Worm (Caenorhabditis elegans): ENCODE results near the gene twk-39.
A peak's percentile ranks its signal among the peaks of the same experiment; 100 is the strongest.

twk-39 gene

ce11 chrIII:11794389-11794788 lies 1.2 kb upstream of the twk-39 start:
- TF ChIP-seq set-16 (GFP tag; IDR thresholded peaks at IDR 0.05) (peak; percentile 72), mxl-3 (GFP tag; optimal IDR thresholded peaks at IDR 0.05) (no peak), hmg-1.1 (GFP tag; IDR thresholded peaks at IDR 0.05) (0 out of 2 replicates have a peak, but pooled peaks have one; percentile 32)

- TF ChIP-seq ZK546.5 (tag; optimal IDR thresholded peaks at IDR 0.05) (no peak), unc-62 (GFP tag; optimal IDR thresholded peaks at IDR 0.05 in 1 of 2) (peak in 1 of 2 experiments; percentile 2), unc-62 (tag; optimal IDR thresholded peaks at IDR 0.05) (no peak)
Measured at ce11 chrIII:11806695-11807094, 11.1 kb downstream of the twk-39 start, which contains the start of gene C18D11.7. C18D11.7 (minus strand) TSS chrIII:11806795.

ce11 chrIII:11807418-11807817 lies 11.9 kb downstream of the twk-39 start, which contains the start of gene C18D11.10:
C18D11.10 (plus strand) TSS chrIII:11807718.
- TF ChIP-seq fos-1 (tag; optimal IDR thresholded peaks at IDR 0.05) (no peak), nhr-111 (GFP tag; optimal IDR thresholded peaks at IDR 0.05) (no peak)

ce11 chrIII:11808818-11809217 lies 13.3 kb downstream of the twk-39 start, which contains the start of gene C18D11.9:
C18D11.9 (plus strand) TSS chrIII:11809118.
- TF ChIP-seq ztf-7 (tag; optimal IDR thresholded peaks at IDR 0.05): no peak
- no peak for TF ChIP-seq ztf-11 (tag; optimal IDR thresholded peaks at IDR 0.05)
- no peak for TF ChIP-seq hmg-1.1 (GFP tag; IDR thresholded peaks at IDR 0.05)
- no peak for TF ChIP-seq nhr-11 (tag; optimal IDR thresholded peaks at IDR 0.05)
- no peak for TF ChIP-seq F44E2.7 (GFP tag; IDR thresholded peaks at IDR 0.05)
- TF ChIP-seq dmd-6 (GFP tag; IDR thresholded peaks at IDR 0.05): no peak
- TF ChIP-seq Y75B8A.6 (GFP tag; IDR thresholded peaks at IDR 0.05): no peak
- no peak for TF ChIP-seq spr-3 (GFP tag; optimal IDR thresholded peaks at IDR 0.05)
- TF ChIP-seq nhr-77 (tag; optimal IDR thresholded peaks at IDR 0.05): no peak
- TF ChIP-seq madf-9 (GFP tag; conservative IDR thresholded peaks at IDR 0.05): no peak
- no peak for TF ChIP-seq snpc-1.2 (GFP tag; IDR thresholded peaks at IDR 0.05)
- no peak for TF ChIP-seq dve-1 (tag; optimal IDR thresholded peaks at IDR 0.05; ENCODE audit: insufficient read depth)
- TF ChIP-seq ZK337.2 (GFP tag; IDR thresholded peaks at IDR 0.05): no peak
- no peak for TF ChIP-seq aha-1 (tag)
- TF ChIP-seq mdt-29 (GFP tag; IDR thresholded peaks at IDR 0.05): no peak
- TF ChIP-seq pha-4 (GFP tag; IDR thresholded peaks at IDR 0.05): no peak
- no peak for TF ChIP-seq pha-4 (tag; optimal IDR thresholded peaks at IDR 0.05)
- no peak for TF ChIP-seq ceh-32 (tag; optimal IDR thresholded peaks at IDR 0.05; ENCODE audit: poor library complexity)
- TF ChIP-seq ceh-62 (tag; optimal IDR thresholded peaks at IDR 0.05): no peak
- TF ChIP-seq mdl-1 (tag; optimal IDR thresholded peaks at IDR 0.05): no peak
- no peak for TF ChIP-seq ceh-20 (GFP tag; IDR thresholded peaks at IDR 0.05)

DNA sequence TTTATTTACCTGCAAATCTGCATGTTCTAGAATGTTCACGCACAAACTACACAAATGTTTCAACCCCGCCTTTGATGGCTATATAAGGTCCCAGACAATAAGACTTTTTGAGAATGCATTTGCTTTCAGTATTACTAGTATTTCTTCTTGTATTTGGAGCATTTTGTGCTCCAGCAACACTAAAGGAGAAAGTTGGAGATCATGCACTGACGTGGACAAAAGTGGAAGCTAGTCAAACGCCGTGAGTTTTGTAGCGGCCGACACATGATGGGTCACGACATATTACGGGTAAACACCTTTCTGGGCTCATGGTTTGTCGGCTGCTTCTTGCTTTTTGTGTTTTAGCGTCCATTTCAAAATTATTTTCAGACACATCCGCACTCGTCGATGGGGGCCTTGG lies 14.9 kb downstream of the twk-39 start, which contains the start of gene C18D11.6:
Gene C18D11.6, plus strand, starts transcription at position 110 of the 400 bp plus-strand sequence.
- TF ChIP-seq aha-1 (tag): peak; percentile 87
- no peak for TF ChIP-seq R02D3.7 (tag; optimal IDR thresholded peaks at IDR 0.05)
- no peak for TF ChIP-seq Y75B8A.6 (GFP tag; IDR thresholded peaks at IDR 0.05)
- TF ChIP-seq unc-62 (GFP tag; optimal IDR thresholded peaks at IDR 0.05 in 1 of 2): peak in 1 of 2 experiments; percentile 85
- no peak for TF ChIP-seq unc-62 (tag; optimal IDR thresholded peaks at IDR 0.05)
- TF ChIP-seq saeg-2 (GFP tag; IDR thresholded peaks at IDR 0.05): no peak
- TF ChIP-seq dmd-6 (GFP tag; IDR thresholded peaks at IDR 0.05): no peak
- TF ChIP-seq hlh-30 (tag; optimal IDR thresholded peaks at IDR 0.05; ENCODE audit: insufficient read depth): no peak

DNA sequence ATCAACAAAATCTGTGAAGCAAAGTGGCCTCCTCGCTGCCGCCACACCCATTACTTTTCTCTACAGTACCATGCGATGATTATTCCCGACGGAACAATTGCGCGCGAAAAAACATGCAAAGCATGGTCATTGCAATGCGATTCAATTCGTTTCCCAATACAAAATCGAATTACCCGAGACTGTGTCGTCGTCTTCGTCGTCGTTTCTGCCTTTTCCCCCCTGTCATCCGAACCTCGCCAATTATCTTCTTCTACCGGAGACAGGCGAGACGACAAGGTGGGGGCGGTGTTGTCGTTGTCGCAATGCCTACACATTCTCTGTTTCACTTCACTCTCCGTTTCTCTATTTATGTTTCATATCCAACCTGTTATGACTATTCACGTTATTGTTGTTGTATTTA lies 16.3 kb downstream of the twk-39 start:
- TF ChIP-seq hlh-11 (tag; optimal IDR thresholded peaks at IDR 0.05) (peak; percentile 43), nhr-25 (tag; optimal IDR thresholded peaks at IDR 0.05; ENCODE audit: borderline replicate concordance, insufficient read depth) (peak; percentile 19), Y105C5A.15 (GFP tag; IDR thresholded peaks at IDR 0.05) (no peak), nhr-28 (tag; optimal IDR thresholded peaks at IDR 0.05) (peak; percentile 52), mxl-3 (GFP tag; optimal IDR thresholded peaks at IDR 0.05) (peak; percentile 95), hlh-30 (tag; optimal IDR thresholded peaks at IDR 0.05; ENCODE audit: insufficient read depth) (peak; percentile 16), ZK337.2 (GFP tag; IDR thresholded peaks at IDR 0.05) (no peak), spr-3 (GFP tag; optimal IDR thresholded peaks at IDR 0.05) (no peak), hmg-1.1 (GFP tag; IDR thresholded peaks at IDR 0.05) (0 out of 2 replicates have a peak, but pooled peaks have one; percentile 21), pha-4 (GFP tag; IDR thresholded peaks at IDR 0.05) (no peak), pha-4 (tag; optimal IDR thresholded peaks at IDR 0.05) (no peak), lsy-2 (tag; optimal IDR thresholded peaks at IDR 0.05) (peak in 1 of 2 experiments; percentile 35), madf-5 (GFP tag; IDR thresholded peaks at IDR 0.05) (no peak), mdl-1 (tag; optimal IDR thresholded peaks at IDR 0.05) (peak in 1 of 2 experiments; percentile 47)
